Fruit fly (Drosophila melanogaster) whole organism, embryonic: Measurements from ENCODE around the gene CG5938.
A peak's percentile ranks its signal among the peaks of the same experiment; 100 is the strongest.

Experiments
- Ada2b ChIP-seq: fragments of 200-800 bp; sonication (Bioruptor generic); IDR thresholded peaks from 2 replicates; pipeline ENCODE4 v1.3.6; 2022; ENCODE audit warnings: missing biosample characterization, missing genetic modification characterization
- Adf1 ChIP-seq: fragments of 200-800 bp; sonication (Bioruptor generic); IDR thresholded peaks from 2 replicates; pipeline ENCODE4 v1.3.6; 2022; ENCODE audit warnings: missing biosample characterization, missing genetic modification characterization
- Awh ChIP-seq: fragments of 200-800 bp; sonication (Bioruptor generic); IDR thresholded peaks from 2 replicates; pipeline ENCODE4, ENCODE4 v1.3.6; 2022; ENCODE audit warnings: missing biosample characterization, missing genetic modification characterization
- CG12659 ChIP-seq: fragments of 200-800 bp; sonication (Bioruptor generic); optimal IDR thresholded peaks from 3 replicates; lab custom pipeline; 2017; ENCODE audit warnings: mild to moderate bottlenecking, missing biosample characterization, missing genetic modification reagents, missing genetic modification characterization
- CG12744 ChIP-seq: fragments of 200-800 bp; sonication (Bioruptor generic); optimal IDR thresholded peaks from 2 replicates; lab custom pipeline; 2016; ENCODE audit warnings: missing biosample characterization, missing genetic modification characterization
- CG13424 ChIP-seq: fragments of 200-800 bp; sonication (Bioruptor generic); optimal IDR thresholded peaks from 2 replicates; lab custom pipeline; 2019; ENCODE audit warnings: missing biosample characterization, mild to moderate bottlenecking, missing genetic modification characterization, moderate library complexity
- CG17328 ChIP-seq: fragments of 200-800 bp; sonication (Bioruptor generic); IDR thresholded peaks from 2 replicates; pipeline ENCODE4 v1.3.6; 2022; ENCODE audit warnings: missing biosample characterization, missing genetic modification characterization
- CG17361 ChIP-seq: fragments of 200-800 bp; sonication (Bioruptor generic); IDR thresholded peaks from 3 replicates; pipeline ENCODE4 v1.3.6; 2022; ENCODE audit warnings: missing biosample characterization, missing genetic modification characterization
- CG34224 ChIP-seq: fragments of 200-800 bp; sonication (Bioruptor generic); IDR thresholded peaks from 3 replicates; pipeline ENCODE4 v1.3.6; 2022; ENCODE audit warnings: missing biosample characterization, missing genetic modification characterization; ENCODE audit not compliant: partially characterized antibody
- CG4707 ChIP-seq: fragments of 200-800 bp; sonication (Bioruptor generic); optimal IDR thresholded peaks from 2 replicates; lab custom pipeline; 2018; ENCODE audit warnings: missing biosample characterization, mild to moderate bottlenecking, missing genetic modification characterization, moderate library complexity
- CG4730 ChIP-seq: fragments of 200-800 bp; sonication (Bioruptor generic); IDR thresholded peaks from 2 replicates; pipeline ENCODE4 v1.3.6; 2022; ENCODE audit warnings: missing biosample characterization, missing genetic modification characterization
- CG5245 ChIP-seq: fragments of 200-800 bp; sonication (Bioruptor generic); optimal IDR thresholded peaks from 3 replicates; lab custom pipeline; 2016; ENCODE audit warnings: missing biosample characterization, missing genetic modification characterization
- CTCF ChIP-seq: fragments of 200-800 bp; sonication (Bioruptor generic); optimal IDR thresholded peaks from 2 replicates; lab custom pipeline; 2017; ENCODE audit warnings: missing biosample characterization, mild to moderate bottlenecking, missing genetic modification characterization, moderate library complexity
- Dfd ChIP-seq, 2 experiments: fragments of >200 bp; optimal IDR thresholded peaks; 2 replicates each; lab custom pipeline; 2017; ENCODE audit warnings: missing biosample characterization in 2 of 2, missing genetic modification characterization in 2 of 2
- Dll ChIP-seq: fragments of 200-800 bp; sonication (Bioruptor generic); IDR thresholded peaks from 4 replicates; pipeline ENCODE4 v1.3.6; 2022; ENCODE audit warnings: missing biosample characterization, missing genetic modification characterization; ENCODE audit not compliant: partially characterized antibody
- Dp ChIP-seq: fragments of 200-800 bp; sonication (Bioruptor generic); optimal IDR thresholded peaks from 2 replicates; lab custom pipeline; 2018; ENCODE audit warnings: missing biosample characterization, mild to moderate bottlenecking, missing genetic modification characterization, moderate library complexity
- Fer3 ChIP-seq: fragments of 200-800 bp; sonication (Bioruptor generic); optimal IDR thresholded peaks from 2 replicates; lab custom pipeline; 2018; ENCODE audit warnings: missing biosample characterization, mild to moderate bottlenecking, missing genetic modification characterization, moderate library complexity
- Gsc ChIP-seq: fragments of 200-800 bp; sonication (Bioruptor generic); IDR thresholded peaks from 2 replicates; pipeline ENCODE4 v1.3.6; 2022; ENCODE audit warnings: missing biosample characterization, missing genetic modification characterization
- H15 ChIP-seq: fragments of 200-800 bp; sonication (Bioruptor generic); IDR thresholded peaks from 3 replicates; pipeline ENCODE4 v1.3.6; 2022; ENCODE audit warnings: missing biosample characterization, missing genetic modification characterization
- Hey ChIP-seq: fragments of 200-800 bp; sonication (Bioruptor generic); optimal IDR thresholded peaks from 3 replicates; lab custom pipeline; 2018; ENCODE audit warnings: missing biosample characterization, mild to moderate bottlenecking, missing genetic modification characterization
- Hr39 ChIP-seq: fragments of >200 bp; optimal IDR thresholded peaks from 2 replicates; lab custom pipeline; 2017
- Lpt ChIP-seq: fragments of >200 bp; optimal IDR thresholded peaks from 2 replicates; lab custom pipeline; 2018; ENCODE audit warnings: missing biosample characterization, missing genetic modification characterization
- Med ChIP-seq: fragments of 200-800 bp; sonication (Bioruptor generic); peaks from one replicate; lab custom pipeline; 2016; ENCODE audit warnings: missing biosample characterization, missing genetic modification characterization, mild to moderate bottlenecking, inconsistent platforms, moderate library complexity
- Oaz ChIP-seq: fragments of 200-800 bp; sonication (Bioruptor generic); IDR thresholded peaks from 2 replicates; pipeline ENCODE4 v1.3.6; 2022; ENCODE audit warnings: missing biosample characterization, missing genetic modification characterization
- Oli ChIP-seq: fragments of 200-800 bp; sonication (Bioruptor generic); optimal IDR thresholded peaks from 2 replicates; lab custom pipeline; 2018; ENCODE audit warnings: missing biosample characterization, mild to moderate bottlenecking, missing genetic modification characterization, moderate library complexity
- Pdp1 ChIP-seq, 2 experiments: fragments of 200-800 bp; sonication (Bioruptor generic); optimal IDR thresholded peaks; 3 replicates each; lab custom pipeline; 2016; ENCODE audit warnings: missing biosample characterization in 2 of 2, missing genetic modification characterization in 2 of 2, mild to moderate bottlenecking in 1 of 2, moderate library complexity in 1 of 2
- Poxn ChIP-seq: fragments of 200-800 bp; sonication (Bioruptor generic); IDR thresholded peaks from 2 replicates; pipeline ENCODE4 v1.3.6; 2022; ENCODE audit warnings: missing biosample characterization, missing genetic modification characterization
- Side ChIP-seq: fragments of 200-800 bp; sonication (Bioruptor generic); optimal IDR thresholded peaks from 2 replicates; lab custom pipeline; 2016; ENCODE audit warnings: missing biosample characterization, missing genetic modification characterization
- Sox102F ChIP-seq: fragments of 200-800 bp; sonication (Bioruptor generic); optimal IDR thresholded peaks from 2 replicates; lab custom pipeline; 2018; ENCODE audit warnings: missing biosample characterization, mild to moderate bottlenecking, missing genetic modification characterization, moderate library complexity
- Trl ChIP-seq, 3 experiments: fragments of >200 bp in 2 of 3; fragments of 200-800 bp in 1 of 3; sonication (Bioruptor generic) in 1 of 3; optimal IDR thresholded peaks; 2 replicates in 1 of 3; 3 replicates in 2 of 3; lab custom pipeline; 2016 to 2017; ENCODE audit warnings: missing biosample characterization in 1 of 3, missing genetic modification characterization in 1 of 3
- chm ChIP-seq: fragments of 200-800 bp; sonication (Bioruptor generic); IDR thresholded peaks from 2 replicates; pipeline ENCODE4 v1.3.6; 2022; ENCODE audit warnings: missing biosample characterization, missing genetic modification characterization
- chn ChIP-seq: fragments of 200-800 bp; sonication (Bioruptor generic); optimal IDR thresholded peaks from 2 replicates; lab custom pipeline; 2016; ENCODE audit warnings: missing biosample characterization, missing genetic modification characterization
- dati ChIP-seq: fragments of 200-800 bp; sonication (Bioruptor generic); IDR thresholded peaks from 2 replicates; pipeline ENCODE4 v1.3.6; 2022; ENCODE audit warnings: missing biosample characterization, missing genetic modification characterization
- dimm ChIP-seq: fragments of 200-800 bp; sonication (Bioruptor generic); IDR thresholded peaks from 2 replicates; pipeline ENCODE4 v1.3.6; 2022; ENCODE audit warnings: missing biosample characterization, missing genetic modification characterization
- eve ChIP-seq, 2 experiments: fragments of >200 bp; optimal IDR thresholded peaks; 2 replicates each; lab custom pipeline; 2017; ENCODE audit warnings: missing biosample characterization in 2 of 2, missing genetic modification characterization in 2 of 2
- fd96Cb ChIP-seq: fragments of 200-800 bp; sonication (Bioruptor generic); optimal IDR thresholded peaks from 2 replicates; lab custom pipeline; 2018; ENCODE audit warnings: missing biosample characterization, mild to moderate bottlenecking, missing genetic modification characterization, moderate library complexity
- gsb ChIP-seq: fragments of 200-800 bp; sonication (Bioruptor generic); IDR thresholded peaks from 2 replicates; pipeline ENCODE4 v1.3.6; 2022; ENCODE audit warnings: missing biosample characterization, missing genetic modification characterization
- hbn ChIP-seq: fragments of 200-800 bp; sonication (Bioruptor generic); IDR thresholded peaks from 2 replicates; pipeline ENCODE4 v1.3.6; 2022; ENCODE audit warnings: missing biosample characterization, missing genetic modification characterization; ENCODE audit not compliant: partially characterized antibody
- ind ChIP-seq: fragments of 200-800 bp; sonication (Bioruptor generic); optimal IDR thresholded peaks from 3 replicates; lab custom pipeline; 2016; ENCODE audit warnings: missing biosample characterization, missing genetic modification characterization
- jumu ChIP-seq: fragments of 200-800 bp; sonication (Bioruptor generic); optimal IDR thresholded peaks from 3 replicates; lab custom pipeline; 2016; ENCODE audit warnings: missing biosample characterization, missing genetic modification characterization
- kay ChIP-seq: fragments of 200-800 bp; sonication (Bioruptor generic); optimal IDR thresholded peaks from 2 replicates; lab custom pipeline; 2016; ENCODE audit warnings: missing biosample characterization, missing genetic modification characterization
- lov ChIP-seq, 2 experiments: fragments of 200-800 bp in 1 of 2; fragments of >200 bp in 1 of 2; sonication (Bioruptor generic) in 1 of 2; IDR thresholded peaks in 1 of 2; optimal IDR thresholded peaks in 1 of 2; 2 replicates in 1 of 2; 3 replicates in 1 of 2; pipeline versions ENCODE4 v1.3.6 to Lab custom; 2017 to 2022; ENCODE audit warnings: missing biosample characterization in 1 of 2, missing genetic modification characterization in 1 of 2
- nom ChIP-seq: fragments of 200-800 bp; sonication (Bioruptor generic); optimal IDR thresholded peaks from 2 replicates; lab custom pipeline; 2017; ENCODE audit warnings: missing biosample characterization, missing genetic modification characterization, mild to moderate bottlenecking, moderate library complexity, missing genetic modification reagents
- odd ChIP-seq: fragments of 200-800 bp; sonication (Bioruptor generic); optimal IDR thresholded peaks from 2 replicates; lab custom pipeline; 2017; ENCODE audit warnings: missing biosample characterization, mild to moderate bottlenecking, missing genetic modification characterization
- otp ChIP-seq: fragments of 200-800 bp; sonication (Bioruptor generic); IDR thresholded peaks from 3 replicates; pipeline ENCODE4, ENCODE4 v1.3.6; 2022; ENCODE audit warnings: missing biosample characterization, missing genetic modification characterization
- sens ChIP-seq: fragments of 200-800 bp; sonication (Bioruptor generic); peaks from one replicate; lab custom pipeline; 2016; ENCODE audit warnings: missing biosample characterization, missing genetic modification characterization
- slp2 ChIP-seq: fragments of 200-800 bp; sonication (Bioruptor generic); optimal IDR thresholded peaks from 2 replicates; lab custom pipeline; 2016; ENCODE audit warnings: missing biosample characterization, missing genetic modification characterization
- tna ChIP-seq: fragments of 200-800 bp; sonication (Bioruptor generic); IDR thresholded peaks from 2 replicates; pipeline ENCODE4 v1.3.6; 2022; ENCODE audit warnings: missing biosample characterization, missing genetic modification characterization; ENCODE audit not compliant: partially characterized antibody
- wor ChIP-seq: fragments of 200-800 bp; sonication (Bioruptor generic); IDR thresholded peaks from 2 replicates; pipeline ENCODE4 v1.3.6; 2022; ENCODE audit warnings: missing biosample characterization, missing genetic modification characterization
- zen2 ChIP-seq: fragments of 200-800 bp; sonication (Bioruptor generic); IDR thresholded peaks from 3 replicates; pipeline ENCODE4 v1.3.6; 2022; ENCODE audit warnings: missing biosample characterization, missing genetic modification characterization; ENCODE audit not compliant: partially characterized antibody

The CG5938 gene

DNA sequence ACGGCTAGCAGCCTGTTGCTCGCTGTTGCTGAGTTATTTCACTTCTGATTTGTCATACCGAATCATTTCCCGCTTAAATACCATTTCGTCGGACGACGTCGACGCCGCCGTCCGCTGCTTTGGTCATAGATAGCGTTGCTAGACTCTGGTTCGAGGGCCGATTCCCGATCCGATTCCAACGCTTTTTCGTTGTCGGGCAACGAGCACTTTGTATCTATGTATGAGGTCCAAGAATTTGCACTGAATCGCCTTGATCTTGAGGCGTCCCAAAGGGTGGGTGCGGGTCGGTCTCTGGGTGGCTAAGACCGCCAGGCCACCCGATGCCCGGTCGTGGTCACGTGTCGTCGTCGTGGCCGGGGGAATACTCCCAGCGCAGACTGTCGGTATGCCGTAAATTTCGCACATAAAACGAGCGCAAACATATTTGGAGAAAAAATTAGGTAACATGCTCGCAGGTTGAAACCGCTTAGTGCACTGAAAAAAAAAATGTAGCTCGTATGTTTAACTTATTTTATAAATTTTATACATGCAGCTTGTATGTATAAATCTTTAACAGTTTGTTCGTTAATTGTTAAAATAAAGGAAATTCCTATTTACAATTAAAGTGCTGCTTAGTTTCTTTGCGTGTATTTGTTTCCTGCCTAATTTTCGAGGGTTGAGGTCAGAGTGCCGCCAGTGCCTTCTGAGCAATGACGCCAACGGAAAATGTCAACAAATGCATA lies 17.7 kb downstream of the CG5938 start, which contains the start of gene CG3348 (continued):
- TF ChIP-seq ind (GFP tag; lab: Kevin White, UChicago) = peak; percentile 76
- TF ChIP-seq CTCF (GFP tag; lab: Kevin White, UChicago) = no peak
- TF ChIP-seq slp2 = peak; percentile 12
- no peak for TF ChIP-seq Gsc (GFP tag; lab: Robert Waterston, UW)
- TF ChIP-seq Adf1 (GFP tag; lab: Robert Waterston, UW) = peak; percentile 79
- TF ChIP-seq Poxn (GFP tag; lab: Robert Waterston, UW) = peak; percentile 65
- peak; percentile 8 for TF ChIP-seq jumu (GFP tag; lab: Kevin White, UChicago)
- peak; percentile 71 for TF ChIP-seq CG17328 (GFP tag; lab: Robert Waterston, UW)
- no peak for TF ChIP-seq lov (optimal IDR thresholded peaks at IDR 0.05; lab: Kevin White, UChicago)
- TF ChIP-seq lov (GFP tag; IDR thresholded peaks at IDR 0.05; lab: Robert Waterston, UW) = no peak
- no peak for TF ChIP-seq Lpt (GFP tag; lab: Kevin White, UChicago)
- no peak for TF ChIP-seq hbn
- no peak for TF ChIP-seq dimm
- TF ChIP-seq CG4707 (GFP tag; lab: Kevin White, UChicago) = no peak
- TF ChIP-seq zen2 (GFP tag; lab: Robert Waterston, UW) = no peak
- TF ChIP-seq Med (GFP tag; lab: Kevin White, UChicago) = peak; percentile 95
- no peak for TF ChIP-seq Dp
- TF ChIP-seq nom = no peak
- TF ChIP-seq CG13424 (tag; lab: Kevin White, UChicago) = peak; percentile 63
- peak; percentile 83 for TF ChIP-seq Ada2b
- no peak for TF ChIP-seq Dll (GFP tag; lab: Robert Waterston, UW)
- peak; percentile 64 to 73 for TF ChIP-seq Pdp1 (GFP tag; optimal IDR thresholded peaks at IDR 0.05; lab: Kevin White, UChicago)
- peak; percentile 41 for TF ChIP-seq fd96Cb
- TF ChIP-seq H15 (GFP tag; lab: Robert Waterston, UW) = peak; percentile 34; the same call in 1 of the 3 replicates
- TF ChIP-seq gsb (GFP tag; lab: Robert Waterston, UW) = no peak
- no peak for TF ChIP-seq Dfd (GFP tag; optimal IDR thresholded peaks at IDR 0.05; lab: Kevin White, UChicago)
- TF ChIP-seq tna = no peak
- TF ChIP-seq Sox102F (GFP tag; lab: Kevin White, UChicago) = peak; percentile 73
- TF ChIP-seq Fer3 = peak; percentile 89
- peak; percentile 87 for TF ChIP-seq sens (GFP tag; lab: Kevin White, UChicago)
- 0 out of 2 replicates have a peak, but pooled peaks have one; percentile 16 for TF ChIP-seq wor (GFP tag; lab: Robert Waterston, UW)
- peak; percentile 50 for TF ChIP-seq CG5245 (GFP tag; lab: Kevin White, UChicago)
- TF ChIP-seq Awh = peak; percentile 38; the same call in 1 of the 2 replicates
- TF ChIP-seq Oaz (GFP tag; lab: Robert Waterston, UW) = peak; percentile 49; the same call in 1 of the 2 replicates
- peak; percentile 48 for TF ChIP-seq Oli
- TF ChIP-seq chm (GFP tag; lab: Robert Waterston, UW) = peak; percentile 60; the same call in 1 of the 2 replicates
- peak; percentile 29; the same call in 1 of the 3 replicates for TF ChIP-seq otp (GFP tag; lab: Robert Waterston, UW)
- peak; percentile 61 for TF ChIP-seq Side (GFP tag; lab: Kevin White, UChicago)
- TF ChIP-seq odd (GFP tag; lab: Kevin White, UChicago) = no peak
- peak; percentile 54 for TF ChIP-seq CG12659 (GFP tag; lab: Kevin White, UChicago)
- TF ChIP-seq CG12744 (GFP tag; lab: Kevin White, UChicago) = peak; percentile 42
- no peak for TF ChIP-seq Hr39
- TF ChIP-seq Hey (tag; lab: Kevin White, UChicago) = no peak
- TF ChIP-seq CG34224 (GFP tag; lab: Robert Waterston, UW) = no peak
- no peak for TF ChIP-seq Trl (optimal IDR thresholded peaks at IDR 0.05; lab: Kevin White, UChicago)
- TF ChIP-seq Trl (GFP tag; optimal IDR thresholded peaks at IDR 0.05; lab: Kevin White, UChicago) = peak; percentile 20
- no peak for TF ChIP-seq eve (GFP tag; optimal IDR thresholded peaks at IDR 0.05; lab: Kevin White, UChicago)
- peak; percentile 4 for TF ChIP-seq chn (GFP tag; lab: Kevin White, UChicago)
- no peak for TF ChIP-seq CG4730 (GFP tag; lab: Robert Waterston, UW)
- peak; percentile 34; the same call in 1 of the 2 replicates for TF ChIP-seq dati (GFP tag; lab: Robert Waterston, UW)
- TF ChIP-seq CG17361 (GFP tag; lab: Robert Waterston, UW) = peak; percentile 61
- no peak for TF ChIP-seq kay (GFP tag; lab: Kevin White, UChicago)
